Fruit fly (Drosophila melanogaster): ENCODE measurements around the gene tefu.
A peak's percentile ranks its signal among the peaks of the same experiment; 100 is the strongest.

The tefu gene

dm6 chr3R:15280619-15281334 lies 38.7 kb upstream of the tefu start (continued):
- peak; percentile 74 for TF ChIP-seq CG8388 (GFP tag; optimal IDR thresholded peaks at IDR 0.05)
- TF ChIP-seq CG12942 (GFP tag; optimal IDR thresholded peaks at IDR 0.05), result peak; percentile 53
- peak; percentile 69 for TF ChIP-seq row (GFP tag; IDR thresholded peaks at IDR 0.05)
- no peak for TF ChIP-seq CG1832 (GFP tag; optimal IDR thresholded peaks at IDR 0.05)
- no peak for TF ChIP-seq Dfd (GFP tag; optimal IDR thresholded peaks at IDR 0.05)
- peak; percentile 12 for TF ChIP-seq CG1603 (tag; optimal IDR thresholded peaks at IDR 0.05)
- TF ChIP-seq Hr3 (GFP tag; optimal IDR thresholded peaks at IDR 0.05), result peak; percentile 83
- peak; percentile 88 for TF ChIP-seq CoRest (tag; optimal IDR thresholded peaks at IDR 0.05)
- TF ChIP-seq jumu (GFP tag; optimal IDR thresholded peaks at IDR 0.05), result peak; percentile 27
- no peak for TF ChIP-seq Jarid2 (GFP tag; optimal IDR thresholded peaks at IDR 0.05)
- TF ChIP-seq ase (GFP tag; IDR thresholded peaks at IDR 0.05), result no peak
- TF ChIP-seq CG3407 (GFP tag; optimal IDR thresholded peaks at IDR 0.05), result peak; percentile 57
- no peak for TF ChIP-seq CG17186 (GFP tag; optimal IDR thresholded peaks at IDR 0.05)
- TF ChIP-seq ind (GFP tag; optimal IDR thresholded peaks at IDR 0.05), result peak; percentile 63
- TF ChIP-seq ranshi (GFP tag; IDR thresholded peaks at IDR 0.05), result 0 out of 2 replicates have a peak, but pooled peaks have one; percentile 33
- TF ChIP-seq Fer3 (tag; optimal IDR thresholded peaks at IDR 0.05), result peak; percentile 2
- no peak for TF ChIP-seq peb (GFP tag; IDR thresholded peaks at IDR 0.05)
- peak; percentile 75 for TF ChIP-seq CG2875 (GFP tag; optimal IDR thresholded peaks at IDR 0.05)
- TF ChIP-seq CrebB (tag; optimal IDR thresholded peaks at IDR 0.05), result no peak
- TF ChIP-seq YL-1 (GFP tag; optimal IDR thresholded peaks at IDR 0.05), result peak; percentile 19
- TF ChIP-seq PHDP (tag; optimal IDR thresholded peaks at IDR 0.05), result peak; percentile 56
- peak; percentile 61 for TF ChIP-seq CG8359 (GFP tag; optimal IDR thresholded peaks at IDR 0.05; ENCODE audit: borderline replicate concordance)
- TF ChIP-seq CG13424 (tag; optimal IDR thresholded peaks at IDR 0.05), result peak; percentile 84
- peak; percentile 62 for TF ChIP-seq sug (tag; optimal IDR thresholded peaks at IDR 0.05)
- no peak for TF ChIP-seq gro (GFP tag; optimal IDR thresholded peaks at IDR 0.05)
- TF ChIP-seq CG18619 (GFP tag; optimal IDR thresholded peaks at IDR 0.05), result peak; percentile 76
- TF ChIP-seq Xbp1 (GFP tag; optimal IDR thresholded peaks at IDR 0.05), result peak; percentile 72
- TF ChIP-seq CG9876 (GFP tag; optimal IDR thresholded peaks at IDR 0.05), result no peak
- TF ChIP-seq CG12219 (GFP tag; optimal IDR thresholded peaks at IDR 0.05), result peak; percentile 20
- peak; percentile 47 for TF ChIP-seq CG11723 (GFP tag; optimal IDR thresholded peaks at IDR 0.05)
- TF ChIP-seq CG17829 (tag; optimal IDR thresholded peaks at IDR 0.05), result peak; percentile 76
- TF ChIP-seq CG10274 (GFP tag; optimal IDR thresholded peaks at IDR 0.05), result no peak
- TF ChIP-seq Xrp1 (GFP tag; IDR thresholded peaks at IDR 0.05), result peak; percentile 55; the same call in 1 of the 2 replicates
- no peak for TF ChIP-seq NK7.1 (GFP tag; optimal IDR thresholded peaks at IDR 0.05)
- TF ChIP-seq CG4617 (GFP tag; optimal IDR thresholded peaks at IDR 0.05; ENCODE audit: borderline replicate concordance), result no peak
- peak; percentile 78 for TF ChIP-seq fd96Cb (tag; optimal IDR thresholded peaks at IDR 0.05)
- peak; percentile 70 for TF ChIP-seq CG12299 (tag; optimal IDR thresholded peaks at IDR 0.05)
- peak; percentile 73 for TF ChIP-seq CG16815 (GFP tag; optimal IDR thresholded peaks at IDR 0.05)
- peak; percentile 42 for TF ChIP-seq CG18476 (GFP tag; optimal IDR thresholded peaks at IDR 0.05)
- TF ChIP-seq al (GFP tag; IDR thresholded peaks at IDR 0.05), result 0 out of 2 replicates have a peak, but pooled peaks have one; percentile 9
- TF ChIP-seq tll (GFP tag; optimal IDR thresholded peaks at IDR 0.05), result peak in 1 of 2 experiments; percentile 13
- TF ChIP-seq yki (optimal IDR thresholded peaks at IDR 0.05), result peak; percentile 14
- TF ChIP-seq CG5245 (GFP tag; optimal IDR thresholded peaks at IDR 0.05), result peak; percentile 24
- TF ChIP-seq C15 (GFP tag; IDR thresholded peaks at IDR 0.05), result no peak
- TF ChIP-seq CG11456 (GFP tag; IDR thresholded peaks at IDR 0.05), result no peak
- peak; percentile 47; the same call in 1 of the 2 replicates for TF ChIP-seq Rfx (GFP tag; IDR thresholded peaks at IDR 0.05)
- TF ChIP-seq nmo (GFP tag; optimal IDR thresholded peaks at IDR 0.05), result peak; percentile 90
- TF ChIP-seq Dip3 (GFP tag; optimal IDR thresholded peaks at IDR 0.05), result peak; percentile 11
- peak; percentile 60 for TF ChIP-seq CG10431 (GFP tag; optimal IDR thresholded peaks at IDR 0.05)

Measured in whole organism, embryonic.